Worm (Caenorhabditis elegans) whole organism, L4 larva: ENCODE results near the gene F58E2.4.
A peak's percentile ranks its signal among the peaks of the same experiment; 100 is the strongest.

Source experiments
- Y105C5A.15 ChIP-seq: fragments of 200-800 bp; sonication (Bioruptor generic); IDR thresholded peaks from 2 replicates; pipeline ENCODE4 v1.3.6; 2022; ENCODE audit warnings: missing genetic modification characterization, missing compliant biosample characterization
- ceh-62 ChIP-seq: sonication (generic microtip); optimal IDR thresholded peaks from 2 replicates; lab custom pipeline; 2017; ENCODE audit warnings: missing biosample characterization, missing genetic modification characterization
- mdl-1 ChIP-seq, 2 experiments: fragments of 150-350 bp in 1 of 2; sonication (generic microtip) in 1 of 2; optimal IDR thresholded peaks; 2 replicates each; lab custom pipeline; 2014 to 2017; ENCODE audit warnings: missing biosample characterization in 2 of 2, missing genetic modification characterization in 2 of 2
- saeg-2 ChIP-seq: fragments of 200-800 bp; sonication (Bioruptor generic); IDR thresholded peaks from 2 replicates; pipeline ENCODE4 v1.3.6; 2022; ENCODE audit warnings: missing genetic modification reagents, missing genetic modification characterization, missing compliant biosample characterization

The F58E2.4 gene

DNA sequence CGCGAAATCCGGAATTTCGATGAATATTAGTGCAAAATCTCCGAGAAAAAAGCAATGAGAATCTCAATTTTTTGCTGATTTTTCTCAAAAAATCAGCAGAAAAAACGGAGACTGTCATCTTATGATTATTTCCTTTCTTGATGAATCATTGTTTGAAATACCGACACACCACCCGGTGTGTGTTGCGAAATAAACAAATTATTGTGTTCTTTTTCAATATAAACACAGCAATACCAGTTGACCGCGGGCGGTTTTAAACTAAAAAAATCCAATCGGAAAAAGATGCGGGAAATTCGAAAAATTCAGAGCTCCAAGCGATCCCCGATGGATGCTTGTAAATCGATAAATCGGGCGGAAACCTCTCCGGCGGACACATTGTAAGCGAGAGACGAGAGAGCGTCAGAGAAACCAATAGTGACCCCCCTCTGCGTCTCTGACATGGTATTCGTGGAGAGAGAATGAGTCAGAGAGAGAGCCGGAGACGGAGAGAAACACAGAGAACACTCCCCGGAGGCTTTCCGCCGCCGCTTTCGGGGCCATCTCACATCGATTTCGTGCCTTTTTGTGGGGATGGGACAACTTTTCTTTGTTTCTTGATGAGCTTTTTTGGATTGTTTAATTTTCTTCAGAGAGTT is 52.3 kb downstream of the F58E2.4 start (continued):
- TF ChIP-seq mdl-1 (tag; optimal IDR thresholded peaks at IDR 0.05; lab: Kevin White, UChicago) = peak in 1 of 2 experiments; percentile 13
- no peak for TF ChIP-seq Y105C5A.15 (GFP tag; lab: Robert Waterston, UW)
- TF ChIP-seq ceh-62 = no peak
- no peak for TF ChIP-seq saeg-2 (GFP tag; lab: Robert Waterston, UW)
